Worm (Caenorhabditis elegans): ENCODE data around the gene fipr-10.

ce11 chrV:9958231-9958630, 44.3 kb downstream of the fipr-10 start, which contains the start of gene anmt-3:
- TF ChIP-seq attf-3 (GFP tag; conservative IDR thresholded peaks at IDR 0.05), result no peak
- TF ChIP-seq attf-5 (GFP tag; optimal IDR thresholded peaks at IDR 0.05), result no peak
- TF ChIP-seq nhr-90 (tag; optimal IDR thresholded peaks at IDR 0.05), result no peak
- TF ChIP-seq snpc-3.4 (tag; optimal IDR thresholded peaks at IDR 0.05), result no peak
- no peak for TF ChIP-seq hrde-1 (tag; optimal IDR thresholded peaks at IDR 0.05; ENCODE audit: borderline replicate concordance)
- TF ChIP-seq unc-130 (GFP tag; optimal IDR thresholded peaks at IDR 0.05), result no peak

Data from whole organism, young adult.